Worm (Caenorhabditis elegans) whole organism, L4 larva: Measurements from ENCODE around the gene Y57E12AR.1.

Source experiments
- ama-1 ChIP-seq: fragments of 150-350 bp; optimal IDR thresholded peaks from 2 replicates; lab custom pipeline; 2014; ENCODE audit warnings: inconsistent platforms, mixed read lengths
- ceh-20 ChIP-seq: fragments of 200-800 bp; sonication (Bioruptor generic); IDR thresholded peaks from 2 replicates; pipeline ENCODE4 v1.3.6; 2022; ENCODE audit warnings: missing genetic modification reagents, missing genetic modification characterization, missing compliant biosample characterization
- gei-8 ChIP-seq: fragments of 200-800 bp; sonication (Bioruptor generic); optimal IDR thresholded peaks from 2 replicates; lab custom pipeline; 2018; ENCODE audit warnings: mild to moderate bottlenecking, missing genetic modification characterization, missing compliant biosample characterization
- nhr-28 ChIP-seq: fragments of 150-350 bp; optimal IDR thresholded peaks from 2 replicates; lab custom pipeline; 2014; ENCODE audit warnings: missing biosample characterization, missing genetic modification characterization
- nhr-48 ChIP-seq: sonication (generic microtip); optimal IDR thresholded peaks from 2 replicates; lab custom pipeline; 2016; ENCODE audit warnings: mild to moderate bottlenecking, missing genetic modification characterization, missing compliant biosample characterization

ce11 chrV:7047512-7047911 is 17.6 kb downstream of the Y57E12AR.1 start, which contains the start of gene F20A1.8:
- TF ChIP-seq nhr-48 (tag; lab: Kevin White, UChicago) (no peak), ceh-20 (GFP tag; lab: Robert Waterston, UW) (no peak), gei-8 (GFP tag; lab: Kevin White, UChicago) (no peak), ama-1 (lab: Kevin White, UChicago) (no peak), nhr-28 (tag; lab: Kevin White, UChicago) (no peak)
